Worm (Caenorhabditis elegans) whole organism, mixed stage, embryonic: ENCODE measurements around the gene srh-286.

Experiments
- M03D4.4 ChIP-seq: sonication (generic microtip); optimal IDR thresholded peaks from 2 replicates; lab custom pipeline; 2017; ENCODE audit warnings: mild to moderate bottlenecking, missing genetic modification characterization, missing compliant biosample characterization
- bed-3 ChIP-seq: fragments of 200-800 bp; sonication (Bioruptor generic); optimal IDR thresholded peaks from 3 replicates; lab custom pipeline; 2018; ENCODE audit warnings: mild to moderate bottlenecking, missing genetic modification characterization, moderate library complexity, missing compliant biosample characterization
- blmp-1 ChIP-seq: fragments of 150-350 bp; optimal IDR thresholded peaks from 2 replicates; lab custom pipeline; 2014; ENCODE audit warnings: missing biosample characterization, missing genetic modification characterization
- ceh-39 ChIP-seq: fragments of 150-350 bp; optimal IDR thresholded peaks from 2 replicates; lab custom pipeline; 2014; ENCODE audit warnings: missing biosample characterization, missing genetic modification characterization
- ceh-43 ChIP-seq: fragments of 200-800 bp; sonication (Bioruptor generic); optimal IDR thresholded peaks from 2 replicates; lab custom pipeline; 2018; ENCODE audit warnings: mild to moderate bottlenecking, missing genetic modification characterization, moderate library complexity, missing compliant biosample characterization
- ces-1 ChIP-seq: fragments of 150-350 bp; optimal IDR thresholded peaks from 2 replicates; lab custom pipeline; 2014; ENCODE audit warnings: missing biosample characterization, missing genetic modification reagents, missing genetic modification characterization
- cnd-1 ChIP-seq: fragments of 200-800 bp; sonication (Bioruptor generic); optimal IDR thresholded peaks from 2 replicates; lab custom pipeline; 2018; ENCODE audit warnings: mild to moderate bottlenecking, missing genetic modification characterization, missing compliant biosample characterization
- drap-1 ChIP-seq: fragments of 200-800 bp; sonication (Bioruptor generic); optimal IDR thresholded peaks from 3 replicates; lab custom pipeline; 2018; ENCODE audit warnings: mild to moderate bottlenecking, missing genetic modification characterization, missing compliant biosample characterization
- elt-1 ChIP-seq: sonication (generic microtip); optimal IDR thresholded peaks from 2 replicates; lab custom pipeline; 2017; ENCODE audit warnings: missing genetic modification characterization, mild to moderate bottlenecking, missing compliant biosample characterization, antibody characterized with exemption, moderate library complexity, borderline replicate concordance; ENCODE audit not compliant: insufficient read depth
- elt-3 ChIP-seq: fragments of 150-350 bp; optimal IDR thresholded peaks from 2 replicates; lab custom pipeline; 2014; ENCODE audit warnings: missing biosample characterization, missing genetic modification characterization
- ham-2 ChIP-seq: fragments of 200-800 bp; sonication (Bioruptor generic); optimal IDR thresholded peaks from 2 replicates; lab custom pipeline; 2018; ENCODE audit warnings: mild to moderate bottlenecking, missing genetic modification characterization, missing compliant biosample characterization
- hlh-1 ChIP-seq: fragments of 150-350 bp; optimal IDR thresholded peaks from 2 replicates; lab custom pipeline; 2014; ENCODE audit warnings: missing biosample characterization, missing genetic modification reagents, missing genetic modification characterization
- lin-13 ChIP-seq: fragments of 150-350 bp; optimal IDR thresholded peaks from 2 replicates; lab custom pipeline; 2014; ENCODE audit warnings: missing biosample characterization, missing genetic modification characterization
- lin-32 ChIP-seq: fragments of 200-800 bp; sonication (Bioruptor generic); optimal IDR thresholded peaks from 2 replicates; lab custom pipeline; 2018; ENCODE audit warnings: mild to moderate bottlenecking, missing genetic modification characterization, missing compliant biosample characterization
- lsy-2 ChIP-seq: fragments of 150-350 bp; optimal IDR thresholded peaks from 2 replicates; lab custom pipeline; 2014; ENCODE audit warnings: missing biosample characterization, missing genetic modification characterization
- mab-5 ChIP-seq: fragments of 150-350 bp; optimal IDR thresholded peaks from 2 replicates; lab custom pipeline; 2014; ENCODE audit warnings: missing biosample characterization, missing genetic modification characterization
- mep-1 ChIP-seq: fragments of 150-350 bp; optimal IDR thresholded peaks from 2 replicates; lab custom pipeline; 2017; ENCODE audit warnings: missing biosample characterization, missing genetic modification reagents, missing genetic modification characterization, inconsistent platforms
- mls-2 ChIP-seq: sonication (generic microtip); optimal IDR thresholded peaks from 2 replicates; lab custom pipeline; 2016; ENCODE audit warnings: mild to moderate bottlenecking, missing genetic modification characterization, moderate library complexity, missing compliant biosample characterization
- nhr-237 ChIP-seq: fragments of 150-350 bp; optimal IDR thresholded peaks from 2 replicates; lab custom pipeline; 2014; ENCODE audit warnings: missing biosample characterization, missing genetic modification characterization
- nhr-28 ChIP-seq: fragments of 150-350 bp; optimal IDR thresholded peaks from 2 replicates; lab custom pipeline; 2014; ENCODE audit warnings: missing biosample characterization, missing genetic modification characterization
- nhr-76 ChIP-seq: sonication (generic microtip); optimal IDR thresholded peaks from 2 replicates; lab custom pipeline; 2017; ENCODE audit warnings: missing biosample characterization, missing genetic modification characterization
- pha-4 ChIP-seq: fragments of 150-350 bp; optimal IDR thresholded peaks from 2 replicates; lab custom pipeline; 2018; ENCODE audit warnings: missing biosample characterization, missing genetic modification reagents, missing genetic modification characterization
- sem-2 ChIP-seq: fragments of 200-800 bp; sonication (Bioruptor generic); optimal IDR thresholded peaks from 2 replicates; lab custom pipeline; 2018; ENCODE audit warnings: mild to moderate bottlenecking, missing genetic modification characterization, missing compliant biosample characterization
- snpc-4 ChIP-seq: fragments of 150-350 bp; optimal IDR thresholded peaks from 2 replicates; lab custom pipeline; 2014; ENCODE audit warnings: missing biosample characterization, missing genetic modification characterization
- tbx-8 ChIP-seq: fragments of 200-800 bp; sonication (Bioruptor generic); optimal IDR thresholded peaks from 2 replicates; lab custom pipeline; 2018; ENCODE audit warnings: mild to moderate bottlenecking, missing genetic modification characterization, moderate library complexity, missing compliant biosample characterization
- unc-120 ChIP-seq: sonication (generic microtip); optimal IDR thresholded peaks from 2 replicates; lab custom pipeline; 2017; ENCODE audit warnings: missing genetic modification characterization, missing compliant biosample characterization; ENCODE audit not compliant: poor library complexity, severe bottlenecking
- unc-39 ChIP-seq: fragments of 150-350 bp; optimal IDR thresholded peaks from 2 replicates; lab custom pipeline; 2014; ENCODE audit warnings: missing biosample characterization, missing genetic modification characterization
- unc-62 ChIP-seq: fragments of 150-350 bp; optimal IDR thresholded peaks from 2 replicates; lab custom pipeline; 2014; ENCODE audit warnings: missing biosample characterization, missing genetic modification reagents, missing genetic modification characterization
- zip-8 ChIP-seq: fragments of 150-350 bp; optimal IDR thresholded peaks from 2 replicates; lab custom pipeline; 2014; ENCODE audit warnings: missing biosample characterization, missing genetic modification characterization
- ztf-11 ChIP-seq: fragments of 150-350 bp; optimal IDR thresholded peaks from 2 replicates; lab custom pipeline; 2014; ENCODE audit warnings: missing biosample characterization, missing genetic modification characterization

srh-286 gene

ce11 chrV:17859065-17859464 lies 15.1 kb upstream of the srh-286 start:
- TF ChIP-seq pha-4 (tag; lab: Kevin White, UChicago) (no peak), ham-2 (GFP tag; lab: Kevin White, UChicago) (no peak), lin-32 (no peak), cnd-1 (tag; lab: Kevin White, UChicago) (no peak), nhr-28 (tag; lab: Kevin White, UChicago) (no peak), ces-1 (GFP tag; lab: Kevin White, UChicago) (no peak)

- TF ChIP-seq ceh-43 (GFP tag; lab: Kevin White, UChicago) (no peak), hlh-1 (tag; lab: Kevin White, UChicago) (peak; percentile 82), lsy-2 (tag; lab: Kevin White, UChicago) (peak; percentile 44), lin-13 (tag; lab: Kevin White, UChicago) (no peak), drap-1 (GFP tag; lab: Kevin White, UChicago) (peak; percentile 78), unc-120 (peak; percentile 86), ham-2 (GFP tag; lab: Kevin White, UChicago) (peak; percentile 42), ztf-11 (tag; lab: Kevin White, UChicago) (no peak), ces-1 (GFP tag; lab: Kevin White, UChicago) (peak; percentile 98), unc-62 (peak; percentile 73), nhr-237 (peak; percentile 74), pha-4 (tag; lab: Kevin White, UChicago) (peak; percentile 37)
- TF ChIP-seq, all 35 proteins: peak for 9
These were observed 13.9 kb upstream of the srh-286 start for ce11 chrV:17857901-17858300.

- TF ChIP-seq elt-1 (tag; lab: Kevin White, UChicago) (no peak), M03D4.4 (tag; lab: Kevin White, UChicago) (no peak), mls-2 (no peak), cnd-1 (tag; lab: Kevin White, UChicago) (no peak), unc-120 (no peak), sem-2 (GFP tag; lab: Kevin White, UChicago) (no peak), lin-13 (tag; lab: Kevin White, UChicago) (no peak)
These were observed 11.9 kb upstream of the srh-286 start, which contains the start of gene tcc-1 for ce11 chrV:17855889-17856288. Gene tcc-1, minus strand, starts transcription at chrV:17855989.

ce11 chrV:17845370-17845967 lies 1.5 kb upstream of the srh-286 start:
- no peak for TF ChIP-seq unc-120
- TF ChIP-seq zip-8 (tag; lab: Kevin White, UChicago), result peak; percentile 100
- TF ChIP-seq, all 35 proteins: peak for 1

ce11 chrV:17831350-17831749 lies 12.7 kb downstream of the srh-286 start, which contains the start of gene srh-303:
Gene srh-303, plus strand, starts transcription at chrV:17831650.
- TF ChIP-seq ceh-43 (GFP tag; lab: Kevin White, UChicago), result no peak
- no peak for TF ChIP-seq unc-39
- no peak for TF ChIP-seq tbx-8
- TF ChIP-seq mls-2, result no peak
- no peak for TF ChIP-seq M03D4.4 (tag; lab: Kevin White, UChicago)
- TF ChIP-seq pha-4 (tag; lab: Kevin White, UChicago), result no peak
- TF ChIP-seq nhr-76 (tag; lab: Kevin White, UChicago), result no peak
- no peak for TF ChIP-seq mab-5 (tag; lab: Kevin White, UChicago)

- TF ChIP-seq hlh-1 (tag; lab: Kevin White, UChicago) (no peak), bed-3 (GFP tag; lab: Kevin White, UChicago) (no peak), ceh-43 (GFP tag; lab: Kevin White, UChicago) (no peak), elt-3 (tag; lab: Kevin White, UChicago) (no peak), M03D4.4 (tag; lab: Kevin White, UChicago) (no peak), ces-1 (GFP tag; lab: Kevin White, UChicago) (no peak), blmp-1 (tag; lab: Kevin White, UChicago) (no peak), ceh-39 (tag; lab: Kevin White, UChicago) (no peak), drap-1 (GFP tag; lab: Kevin White, UChicago) (no peak), nhr-76 (tag; lab: Kevin White, UChicago) (no peak), ztf-11 (tag; lab: Kevin White, UChicago) (no peak), sem-2 (GFP tag; lab: Kevin White, UChicago) (no peak), snpc-4 (tag; lab: Kevin White, UChicago) (no peak), zip-8 (tag; lab: Kevin White, UChicago) (no peak), elt-1 (tag; lab: Kevin White, UChicago) (no peak), cnd-1 (tag; lab: Kevin White, UChicago) (no peak), tbx-8 (no peak), mep-1 (tag; lab: Kevin White, UChicago) (no peak), lsy-2 (tag; lab: Kevin White, UChicago) (no peak)
- TF ChIP-seq, all 35 proteins: peak for 0
These were observed 15.7 kb downstream of the srh-286 start, which contains the start of gene srh-304 for ce11 chrV:17828310-17828709. Gene srh-304, plus strand, starts transcription at chrV:17828610.
